Worm (Caenorhabditis elegans) whole organism, L4 larva: ENCODE data around the gene srx-76.

Source experiments
- F26F4.8 ChIP-seq: fragments of 200-800 bp; sonication (Bioruptor generic); conservative IDR thresholded peaks from 2 replicates; pipeline ENCODE4 v1.3.6; 2022; ENCODE audit warnings: missing genetic modification characterization, missing compliant biosample characterization
- F37D6.2 ChIP-seq: sonication (generic microtip); optimal IDR thresholded peaks from 2 replicates; lab custom pipeline; 2016; ENCODE audit warnings: mild to moderate bottlenecking, missing genetic modification characterization, missing compliant biosample characterization
- R02D3.7 ChIP-seq: fragments of 150-350 bp; sonication (generic microtip); optimal IDR thresholded peaks from 3 replicates; lab custom pipeline; 2014; ENCODE audit warnings: missing biosample characterization, missing genetic modification characterization
- T20F7.1 ChIP-seq: fragments of 200-800 bp; sonication (Bioruptor generic); optimal IDR thresholded peaks from 2 replicates; lab custom pipeline; 2018; ENCODE audit warnings: mild to moderate bottlenecking, missing genetic modification characterization, missing compliant biosample characterization
- Y48G9A.11 ChIP-seq: fragments of 200-800 bp; sonication (Bioruptor generic); IDR thresholded peaks from 2 replicates; pipeline ENCODE4 v1.3.6; 2022; ENCODE audit warnings: missing genetic modification reagents, missing genetic modification characterization, missing compliant biosample characterization
- Y75B8A.6 ChIP-seq: fragments of 200-800 bp; sonication (Bioruptor generic); IDR thresholded peaks from 2 replicates; pipeline ENCODE4 v1.3.6; 2022; ENCODE audit warnings: missing genetic modification reagents, missing genetic modification characterization, missing compliant biosample characterization
- aly-2 ChIP-seq: sonication (generic microtip); optimal IDR thresholded peaks from 2 replicates; lab custom pipeline; 2018; ENCODE audit warnings: missing biosample characterization, missing genetic modification characterization
- ama-1 ChIP-seq: fragments of 150-350 bp; optimal IDR thresholded peaks from 2 replicates; lab custom pipeline; 2014; ENCODE audit warnings: inconsistent platforms, mixed read lengths
- attf-4 ChIP-seq: sonication (generic microtip); optimal IDR thresholded peaks from 3 replicates; lab custom pipeline; 2017; ENCODE audit warnings: missing biosample characterization, missing genetic modification characterization
- ceh-20 ChIP-seq: fragments of 200-800 bp; sonication (Bioruptor generic); IDR thresholded peaks from 2 replicates; pipeline ENCODE4 v1.3.6; 2022; ENCODE audit warnings: missing genetic modification reagents, missing genetic modification characterization, missing compliant biosample characterization
- ceh-62 ChIP-seq: sonication (generic microtip); optimal IDR thresholded peaks from 2 replicates; lab custom pipeline; 2017; ENCODE audit warnings: missing biosample characterization, missing genetic modification characterization
- daf-12 ChIP-seq: fragments of 150-350 bp; optimal IDR thresholded peaks from 2 replicates; lab custom pipeline; 2014; ENCODE audit warnings: missing biosample characterization, missing genetic modification reagents, missing genetic modification characterization
- daf-19 ChIP-seq: fragments of 200-800 bp; sonication (Bioruptor generic); conservative IDR thresholded peaks from 2 replicates; pipeline ENCODE4 v1.3.6; 2022; ENCODE audit warnings: missing genetic modification characterization, missing compliant biosample characterization
- daf-8 ChIP-seq: fragments of 200-800 bp; sonication (Bioruptor generic); IDR thresholded peaks from 2 replicates; pipeline ENCODE4 v1.3.6; 2022; ENCODE audit warnings: missing genetic modification characterization, missing compliant biosample characterization
- dmd-9 ChIP-seq: fragments of 200-800 bp; sonication (Bioruptor generic); IDR thresholded peaks from 2 replicates; pipeline ENCODE4 v1.3.6; 2022; ENCODE audit warnings: missing genetic modification reagents, missing genetic modification characterization, missing compliant biosample characterization
- dve-1 ChIP-seq: sonication (generic microtip); optimal IDR thresholded peaks from 2 replicates; lab custom pipeline; 2017; ENCODE audit warnings: antibody characterized with exemption, mild to moderate bottlenecking, missing genetic modification characterization, missing compliant biosample characterization; ENCODE audit not compliant: insufficient read depth
- egl-43 ChIP-seq: fragments of 200-800 bp; sonication (Bioruptor generic); IDR thresholded peaks from 2 replicates; pipeline ENCODE4 v1.3.6; 2022; ENCODE audit warnings: missing genetic modification reagents, missing genetic modification characterization, missing compliant biosample characterization
- fkh-10 ChIP-seq: fragments of 150-350 bp; optimal IDR thresholded peaks from 2 replicates; lab custom pipeline; 2014; ENCODE audit warnings: missing biosample characterization, missing genetic modification reagents, missing genetic modification characterization
- hlh-11 ChIP-seq: fragments of 200-800 bp; sonication (Bioruptor generic); optimal IDR thresholded peaks from 2 replicates; lab custom pipeline; 2018; ENCODE audit warnings: mild to moderate bottlenecking, missing genetic modification characterization, missing compliant biosample characterization
- hlh-30 ChIP-seq: sonication (generic microtip); optimal IDR thresholded peaks from 2 replicates; lab custom pipeline; 2017; ENCODE audit warnings: antibody characterized with exemption, mild to moderate bottlenecking, missing genetic modification characterization, missing compliant biosample characterization; ENCODE audit not compliant: insufficient read depth
- lin-15B ChIP-seq: fragments of 150-350 bp; sonication (generic microtip); optimal IDR thresholded peaks from 3 replicates; lab custom pipeline; 2014; ENCODE audit warnings: missing biosample characterization, missing genetic modification characterization
- lin-29 ChIP-seq: fragments of 200-800 bp; sonication (Bioruptor generic); IDR thresholded peaks from 2 replicates; pipeline ENCODE4 v1.3.6; 2022; ENCODE audit warnings: missing genetic modification reagents, missing genetic modification characterization, missing compliant biosample characterization
- lin-38 ChIP-seq: fragments of 200-800 bp; sonication (Bioruptor generic); IDR thresholded peaks from 2 replicates; pipeline ENCODE4 v1.3.6; 2022; ENCODE audit warnings: missing genetic modification reagents, missing genetic modification characterization, missing compliant biosample characterization
- lir-3 ChIP-seq: sonication (generic microtip); optimal IDR thresholded peaks from 2 replicates; lab custom pipeline; 2016; ENCODE audit warnings: mild to moderate bottlenecking, missing genetic modification characterization, missing compliant biosample characterization
- lsy-2 ChIP-seq, 2 experiments: fragments of 150-350 bp in 1 of 2; sonication (generic microtip) in 1 of 2; optimal IDR thresholded peaks; 2 replicates each; lab custom pipeline; 2014 to 2017; ENCODE audit warnings: missing biosample characterization in 2 of 2, missing genetic modification characterization in 2 of 2
- madf-9 ChIP-seq: fragments of 200-800 bp; sonication (Bioruptor generic); conservative IDR thresholded peaks from 2 replicates; pipeline ENCODE4 v1.3.6; 2022; ENCODE audit warnings: missing genetic modification reagents, missing genetic modification characterization, missing compliant biosample characterization
- mdl-1 ChIP-seq, 2 experiments: fragments of 150-350 bp in 1 of 2; sonication (generic microtip) in 1 of 2; optimal IDR thresholded peaks; 2 replicates each; lab custom pipeline; 2014 to 2017; ENCODE audit warnings: missing biosample characterization in 2 of 2, missing genetic modification characterization in 2 of 2
- mdt-29 ChIP-seq: fragments of 200-800 bp; sonication (Bioruptor generic); IDR thresholded peaks from 2 replicates; pipeline ENCODE4 v1.3.6; 2022; ENCODE audit warnings: missing genetic modification reagents, missing genetic modification characterization, missing compliant biosample characterization
- mep-1 ChIP-seq: fragments of 150-350 bp; sonication (generic microtip); optimal IDR thresholded peaks from 3 replicates; lab custom pipeline; 2014; ENCODE audit warnings: missing biosample characterization, missing genetic modification characterization
- mes-2 ChIP-seq: sonication (generic microtip); optimal IDR thresholded peaks from 2 replicates; lab custom pipeline; 2016; ENCODE audit warnings: missing genotype, mild to moderate bottlenecking, missing genetic modification characterization, missing compliant biosample characterization; ENCODE audit not compliant: poor library complexity, severe bottlenecking
- mxl-2 ChIP-seq: fragments of 200-800 bp; sonication (Bioruptor generic); conservative IDR thresholded peaks from 2 replicates; pipeline ENCODE4 v1.3.6; 2022; ENCODE audit warnings: missing genetic modification reagents, missing genetic modification characterization, missing compliant biosample characterization
- nhr-102 ChIP-seq: sonication (generic microtip); optimal IDR thresholded peaks from 2 replicates; lab custom pipeline; 2016; ENCODE audit warnings: mild to moderate bottlenecking, missing genetic modification characterization, moderate library complexity, missing compliant biosample characterization
- nhr-11 ChIP-seq: fragments of 150-350 bp; optimal IDR thresholded peaks from 2 replicates; lab custom pipeline; 2014; ENCODE audit warnings: missing biosample characterization, missing genetic modification characterization
- nhr-237 ChIP-seq: sonication (generic microtip); optimal IDR thresholded peaks from 2 replicates; lab custom pipeline; 2017; ENCODE audit warnings: missing biosample characterization, missing genetic modification characterization
- nhr-25 ChIP-seq: sonication (generic microtip); optimal IDR thresholded peaks from 2 replicates; lab custom pipeline; 2017; ENCODE audit warnings: missing genetic modification characterization, mild to moderate bottlenecking, missing compliant biosample characterization, antibody characterized with exemption, moderate library complexity, borderline replicate concordance; ENCODE audit not compliant: insufficient read depth
- nhr-48 ChIP-seq: sonication (generic microtip); optimal IDR thresholded peaks from 2 replicates; lab custom pipeline; 2016; ENCODE audit warnings: mild to moderate bottlenecking, missing genetic modification characterization, missing compliant biosample characterization
- nhr-76 ChIP-seq: fragments of 150-350 bp; optimal IDR thresholded peaks from 2 replicates; lab custom pipeline; 2014; ENCODE audit warnings: missing biosample characterization, missing genetic modification characterization
- nhr-77 ChIP-seq: fragments of 150-350 bp; optimal IDR thresholded peaks from 2 replicates; lab custom pipeline; 2014; ENCODE audit warnings: missing biosample characterization, missing genetic modification characterization
- pha-4 ChIP-seq, 2 experiments: fragments of 150-350 bp in 1 of 2; fragments of 200-800 bp in 1 of 2; sonication (Bioruptor generic) in 1 of 2; IDR thresholded peaks in 1 of 2; optimal IDR thresholded peaks in 1 of 2; 2 replicates each; pipeline versions ENCODE4 v1.3.6 to Lab custom; 2014 to 2022; ENCODE audit warnings: missing genetic modification characterization in 2 of 2, missing genetic modification reagents in 2 of 2, missing biosample characterization in 1 of 2, missing compliant biosample characterization in 1 of 2
- pqm-1 ChIP-seq: sonication (generic microtip); optimal IDR thresholded peaks from 2 replicates; lab custom pipeline; 2017; ENCODE audit warnings: missing biosample characterization, missing genetic modification characterization
- spr-1 ChIP-seq: sonication (generic microtip); optimal IDR thresholded peaks from 2 replicates; lab custom pipeline; 2016; ENCODE audit warnings: mild to moderate bottlenecking, missing genetic modification characterization, missing compliant biosample characterization
- spr-3 ChIP-seq: fragments of 200-800 bp; sonication (Bioruptor generic); optimal IDR thresholded peaks from 2 replicates; lab custom pipeline; 2018; ENCODE audit warnings: mild to moderate bottlenecking, missing genetic modification characterization, missing compliant biosample characterization
- tag-97 ChIP-seq: fragments of 200-800 bp; sonication (Bioruptor generic); IDR thresholded peaks from 2 replicates; pipeline ENCODE4 v1.3.6; 2022; ENCODE audit warnings: missing genetic modification characterization, missing compliant biosample characterization
- tra-1 ChIP-seq: fragments of 200-800 bp; sonication (Bioruptor generic); IDR thresholded peaks from 2 replicates; pipeline ENCODE4 v1.3.6; 2022; ENCODE audit warnings: missing genetic modification reagents, missing genetic modification characterization, missing compliant biosample characterization
- unc-130 ChIP-seq: sonication (generic microtip); optimal IDR thresholded peaks from 2 replicates; lab custom pipeline; 2016; ENCODE audit warnings: missing genetic modification reagents, missing genetic modification characterization, missing compliant biosample characterization
- unc-39 ChIP-seq: sonication (generic microtip); optimal IDR thresholded peaks from 2 replicates; lab custom pipeline; 2017; ENCODE audit warnings: missing biosample characterization, missing genetic modification characterization
- vab-7 ChIP-seq: fragments of 200-800 bp; sonication (Bioruptor generic); IDR thresholded peaks from 2 replicates; pipeline ENCODE4 v1.3.6; 2022; ENCODE audit warnings: missing genetic modification reagents, missing genetic modification characterization, missing compliant biosample characterization
- zfp-2 ChIP-seq: sonication (generic microtip); optimal IDR thresholded peaks from 2 replicates; lab custom pipeline; 2016; ENCODE audit warnings: mild to moderate bottlenecking, missing genetic modification characterization, missing compliant biosample characterization
- zfp-3 ChIP-seq: fragments of 200-800 bp; sonication (Bioruptor generic); conservative IDR thresholded peaks from 2 replicates; pipeline ENCODE4 v1.3.6; 2022; ENCODE audit warnings: missing genetic modification reagents, missing genetic modification characterization, missing compliant biosample characterization
- zip-11 ChIP-seq: fragments of 200-800 bp; sonication (Bioruptor generic); IDR thresholded peaks from 2 replicates; pipeline ENCODE4 v1.3.6; 2022; ENCODE audit warnings: missing genetic modification characterization, missing compliant biosample characterization
- zip-2 ChIP-seq: fragments of 150-350 bp; optimal IDR thresholded peaks from 2 replicates; lab custom pipeline; 2014; ENCODE audit warnings: missing biosample characterization, missing genetic modification characterization

The srx-76 gene

DNA sequence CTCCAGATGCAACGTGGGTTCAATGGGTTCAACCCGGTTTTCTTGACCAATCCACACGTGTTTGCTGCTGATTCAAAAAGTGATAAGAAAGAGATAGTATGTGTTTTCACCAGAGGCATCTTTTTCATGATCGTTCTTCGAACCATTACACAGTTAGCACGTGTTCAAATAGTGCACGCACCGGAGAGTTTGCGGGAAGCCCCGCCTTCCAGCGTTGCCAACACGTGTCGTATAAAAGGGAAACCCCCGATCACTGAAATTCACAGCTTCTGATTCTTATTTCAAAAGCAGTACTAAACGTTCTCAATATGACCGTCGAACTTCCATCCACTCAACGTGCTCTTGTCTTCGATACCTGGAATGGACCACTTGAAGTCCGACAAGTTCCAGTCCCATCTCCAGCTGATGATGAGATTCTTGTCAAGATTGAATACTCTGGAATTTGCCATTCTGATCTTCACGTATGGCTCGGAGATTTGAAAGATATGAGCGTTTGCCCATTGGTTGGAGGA is 3.6 kb upstream of the srx-76 start, which contains the start of gene adh-1 (continued):
- TF ChIP-seq spr-1 (tag; lab: Kevin White, UChicago) (no peak), mxl-2 (GFP tag; lab: Robert Waterston, UW) (no peak), dve-1 (tag; lab: Kevin White, UChicago) (peak; percentile 61), lin-15B (tag; lab: Kevin White, UChicago) (no peak), daf-8 (GFP tag; lab: Robert Waterston, UW) (no peak), unc-39 (tag; lab: Kevin White, UChicago) (no peak), lin-29 (GFP tag; lab: Robert Waterston, UW) (no peak), Y75B8A.6 (GFP tag; lab: Robert Waterston, UW) (no peak), dmd-9 (GFP tag; lab: Robert Waterston, UW) (no peak), mes-2 (tag; lab: Kevin White, UChicago) (no peak), aly-2 (tag; lab: Kevin White, UChicago) (no peak), tag-97 (GFP tag; lab: Robert Waterston, UW) (no peak), zfp-2 (no peak), madf-9 (GFP tag; lab: Robert Waterston, UW) (no peak), pqm-1 (peak; percentile 5), ceh-20 (GFP tag; lab: Robert Waterston, UW) (no peak; the same call in 1 of the 2 replicates), lin-38 (GFP tag; lab: Robert Waterston, UW) (no peak), lir-3 (tag; lab: Kevin White, UChicago) (no peak), hlh-11 (peak; percentile 92), nhr-77 (tag; lab: Kevin White, UChicago) (peak; percentile 83), daf-19 (GFP tag; lab: Robert Waterston, UW) (no peak), egl-43 (GFP tag; lab: Robert Waterston, UW) (no peak), unc-130 (GFP tag; lab: Kevin White, UChicago) (no peak), spr-3 (no peak), zip-11 (GFP tag; lab: Robert Waterston, UW) (no peak), pha-4 (GFP tag; IDR thresholded peaks at IDR 0.05; lab: Robert Waterston, UW) (no peak), pha-4 (tag; optimal IDR thresholded peaks at IDR 0.05; lab: Kevin White, UChicago) (no peak), mdt-29 (GFP tag; lab: Robert Waterston, UW) (peak; percentile 66; the same call in 1 of the 2 replicates), nhr-237 (tag; lab: Kevin White, UChicago) (no peak), ceh-62 (tag; lab: Kevin White, UChicago) (no peak), zip-2 (no peak), daf-12 (tag; lab: Kevin White, UChicago) (no peak), nhr-102 (tag; lab: Kevin White, UChicago) (peak; percentile 38), T20F7.1 (GFP tag; lab: Kevin White, UChicago) (no peak), attf-4 (tag; lab: Kevin White, UChicago) (no peak), mdl-1 (tag; optimal IDR thresholded peaks at IDR 0.05; lab: Kevin White, UChicago) (peak; percentile 96 to 99), nhr-25 (tag; lab: Kevin White, UChicago) (no peak), nhr-48 (tag; lab: Kevin White, UChicago) (peak; percentile 88), zfp-3 (GFP tag; lab: Robert Waterston, UW) (no peak), ama-1 (lab: Kevin White, UChicago) (peak; percentile 93), fkh-10 (GFP tag; lab: Kevin White, UChicago) (no peak), F37D6.2 (tag; lab: Kevin White, UChicago) (no peak), F26F4.8 (GFP tag; lab: Robert Waterston, UW) (no peak), lsy-2 (tag; optimal IDR thresholded peaks at IDR 0.05; lab: Kevin White, UChicago) (peak in 1 of 2 experiments; percentile 45), hlh-30 (tag; lab: Kevin White, UChicago) (peak; percentile 89), tra-1 (no peak), Y48G9A.11 (GFP tag; lab: Robert Waterston, UW) (no peak), nhr-76 (tag; lab: Kevin White, UChicago) (no peak), mep-1 (tag; lab: Kevin White, UChicago) (peak; percentile 55), nhr-11 (tag; lab: Kevin White, UChicago) (peak; percentile 73), R02D3.7 (tag; lab: Kevin White, UChicago) (no peak), vab-7 (GFP tag; lab: Robert Waterston, UW) (no peak)
